Worm (Caenorhabditis elegans): ENCODE measurements around the gene K02G10.5.

Gene K02G10.5

ce11 chrX:4662293-4662825, 28.6 kb downstream of the K02G10.5 start (continued):
- TF ChIP-seq nhr-25 (tag; optimal IDR thresholded peaks at IDR 0.05) (peak; percentile 75), sea-2 (GFP tag; optimal IDR thresholded peaks at IDR 0.05) (no peak), nhr-237 (tag; optimal IDR thresholded peaks at IDR 0.05) (no peak), lin-39 (tag; optimal IDR thresholded peaks at IDR 0.05) (peak; percentile 25), elt-2 (tag; optimal IDR thresholded peaks at IDR 0.05) (peak; percentile 88), ceh-28 (tag; optimal IDR thresholded peaks at IDR 0.05) (peak; percentile 61), tbx-2 (tag; optimal IDR thresholded peaks at IDR 0.05) (no peak), hmg-11 (tag; optimal IDR thresholded peaks at IDR 0.05) (peak; percentile 29), nhr-12 (tag; optimal IDR thresholded peaks at IDR 0.05) (no peak)

ce11 chrX:4660268-4660880, 30.6 kb downstream of the K02G10.5 start, which contains the start of gene nhr-45:
nhr-45 (minus strand) TSS chrX:4660318.
- TF ChIP-seq ztf-4 (tag; optimal IDR thresholded peaks at IDR 0.05) (no peak), elt-2 (tag; optimal IDR thresholded peaks at IDR 0.05) (peak; percentile 60), nhr-43 (tag; optimal IDR thresholded peaks at IDR 0.05; ENCODE audit: poor library complexity, severe bottlenecking) (no peak), pqm-1 (tag; optimal IDR thresholded peaks at IDR 0.05) (peak; percentile 73), fkh-10 (GFP tag; optimal IDR thresholded peaks at IDR 0.05) (peak; percentile 50)

ce11 chrX:4658706-4659105, 32.3 kb downstream of the K02G10.5 start:
- TF ChIP-seq elt-2 (tag; optimal IDR thresholded peaks at IDR 0.05) = peak; percentile 40
- TF ChIP-seq nhr-237 (tag; optimal IDR thresholded peaks at IDR 0.05) = no peak

ce11 chrX:4658303-4658702, 32.7 kb downstream of the K02G10.5 start:
- TF ChIP-seq egl-27 (tag; optimal IDR thresholded peaks at IDR 0.05) = no peak
- TF ChIP-seq mdl-1 (tag; optimal IDR thresholded peaks at IDR 0.05) = no peak
- TF ChIP-seq nhr-76 (tag; optimal IDR thresholded peaks at IDR 0.05) = no peak
- no peak for TF ChIP-seq ceh-82 (tag; optimal IDR thresholded peaks at IDR 0.05)
- TF ChIP-seq egl-5 (tag; optimal IDR thresholded peaks at IDR 0.05) = no peak
- no peak for TF ChIP-seq mml-1 (tag; optimal IDR thresholded peaks at IDR 0.05)
- TF ChIP-seq unc-62 (GFP tag; optimal IDR thresholded peaks at IDR 0.05) = no peak
- no peak for TF ChIP-seq snpc-4 (tag; optimal IDR thresholded peaks at IDR 0.05)
- TF ChIP-seq aly-2 (tag; optimal IDR thresholded peaks at IDR 0.05) = no peak

ce11 chrX:4657577-4657976, 33.4 kb downstream of the K02G10.5 start:
- TF ChIP-seq sea-2 (GFP tag; optimal IDR thresholded peaks at IDR 0.05) = no peak
- TF ChIP-seq lin-15B (tag; optimal IDR thresholded peaks at IDR 0.05) = no peak
- TF ChIP-seq mml-1 (tag; optimal IDR thresholded peaks at IDR 0.05) = no peak
- TF ChIP-seq nhr-11 (tag; optimal IDR thresholded peaks at IDR 0.05) = no peak
- no peak for TF ChIP-seq fkh-2 (tag; optimal IDR thresholded peaks at IDR 0.05)
- no peak for TF ChIP-seq R02D3.7 (tag; optimal IDR thresholded peaks at IDR 0.05)
- TF ChIP-seq ceh-16 (tag; optimal IDR thresholded peaks at IDR 0.05) = no peak
- TF ChIP-seq tbx-2 (tag; optimal IDR thresholded peaks at IDR 0.05) = no peak

- TF ChIP-seq snpc-4 (tag; optimal IDR thresholded peaks at IDR 0.05) = no peak
- no peak for TF ChIP-seq fos-1 (tag; optimal IDR thresholded peaks at IDR 0.05)
- TF ChIP-seq aly-2 (tag; optimal IDR thresholded peaks at IDR 0.05) = no peak
- TF ChIP-seq ztf-4 (tag; optimal IDR thresholded peaks at IDR 0.05) = no peak
- TF ChIP-seq nhr-77 (tag; optimal IDR thresholded peaks at IDR 0.05) = no peak
- no peak for TF ChIP-seq jun-1 (tag; optimal IDR thresholded peaks at IDR 0.05)
- TF ChIP-seq tbx-2 (tag; optimal IDR thresholded peaks at IDR 0.05) = no peak
- no peak for TF ChIP-seq eor-1 (tag; optimal IDR thresholded peaks at IDR 0.05)
- TF ChIP-seq lin-15B (tag; optimal IDR thresholded peaks at IDR 0.05) = no peak
- TF ChIP-seq pqm-1 (tag; optimal IDR thresholded peaks at IDR 0.05) = no peak
- TF ChIP-seq fkh-10 (GFP tag; optimal IDR thresholded peaks at IDR 0.05) = no peak
- no peak for TF ChIP-seq egl-27 (tag; optimal IDR thresholded peaks at IDR 0.05)
- no peak for TF ChIP-seq nhr-43 (tag; optimal IDR thresholded peaks at IDR 0.05; ENCODE audit: poor library complexity, severe bottlenecking)
- TF ChIP-seq ceh-82 (tag; optimal IDR thresholded peaks at IDR 0.05) = no peak
- no peak for TF ChIP-seq mml-1 (tag; optimal IDR thresholded peaks at IDR 0.05)
- no peak for TF ChIP-seq ztf-11 (tag; optimal IDR thresholded peaks at IDR 0.05)
- TF ChIP-seq elt-1 (tag; optimal IDR thresholded peaks at IDR 0.05) = no peak
These were observed 36.9 kb downstream of the K02G10.5 start, which contains the start of gene ceh-1 for ce11 chrX:4654057-4654456. ceh-1 (minus strand) TSS chrX:4654157.

Measured in whole organism, L3 larva.